Fruit fly (Drosophila melanogaster) whole organism, adult: ENCODE measurements around the gene CG17068.
"Not testable (repeated sequence)": the region's sequence is repeated elsewhere in the genome, so short reads cannot be mapped to it uniquely, and the experiment has no call there.

Experiments used
- CG11617 ChIP-seq: fragments of 200-800 bp; sonication (Bioruptor generic); optimal IDR thresholded peaks from 2 replicates; lab custom pipeline; 2017; ENCODE audit warnings: mild to moderate bottlenecking, missing biosample characterization, missing genetic modification reagents, missing genetic modification characterization
- CG12768 ChIP-seq: fragments of 200-800 bp; sonication (Bioruptor generic); optimal IDR thresholded peaks from 2 replicates; lab custom pipeline; 2017; ENCODE audit warnings: missing biosample characterization, missing genetic modification characterization, mild to moderate bottlenecking, moderate library complexity, missing genetic modification reagents
- CG14711 ChIP-seq: fragments of 200-800 bp; sonication (Bioruptor generic); optimal IDR thresholded peaks from 2 replicates; lab custom pipeline; 2018; ENCODE audit warnings: missing biosample characterization, mild to moderate bottlenecking, missing genetic modification characterization, moderate library complexity
- CG1620 ChIP-seq: fragments of 200-800 bp; sonication (Bioruptor generic); optimal IDR thresholded peaks from 2 replicates; lab custom pipeline; 2016; ENCODE audit warnings: missing biosample characterization, missing genetic modification characterization
- CG33017 ChIP-seq: fragments of 200-800 bp; sonication (Bioruptor generic); optimal IDR thresholded peaks from 2 replicates; lab custom pipeline; 2018; ENCODE audit warnings: missing biosample characterization, mild to moderate bottlenecking, missing genetic modification characterization, moderate library complexity
- CG5204 ChIP-seq: fragments of 200-800 bp; sonication (Bioruptor generic); optimal IDR thresholded peaks from 2 replicates; lab custom pipeline; 2016; ENCODE audit warnings: missing biosample characterization, missing genetic modification characterization
- CG7045 ChIP-seq: fragments of 200-800 bp; sonication (Bioruptor generic); optimal IDR thresholded peaks from 2 replicates; lab custom pipeline; 2017; ENCODE audit warnings: missing biosample characterization, mild to moderate bottlenecking, missing genetic modification characterization
- CG7101 ChIP-seq: fragments of 200-800 bp; sonication (Bioruptor generic); optimal IDR thresholded peaks from 2 replicates; lab custom pipeline; 2018; ENCODE audit warnings: missing biosample characterization, mild to moderate bottlenecking, missing genetic modification characterization, moderate library complexity
- Clk ChIP-seq: fragments of 200-800 bp; sonication (Bioruptor generic); optimal IDR thresholded peaks from 2 replicates; lab custom pipeline; 2017; ENCODE audit warnings: missing biosample characterization, missing genetic modification characterization
- Crg-1 ChIP-seq: fragments of 200-800 bp; sonication (Bioruptor generic); optimal IDR thresholded peaks from 2 replicates; lab custom pipeline; 2016; ENCODE audit warnings: missing biosample characterization, missing genetic modification characterization
- Hr96 ChIP-seq: fragments of 200-800 bp; sonication (Bioruptor generic); optimal IDR thresholded peaks from 2 replicates; lab custom pipeline; 2016; ENCODE audit warnings: missing biosample characterization, missing genetic modification characterization
- Mnt ChIP-seq: fragments of 200-800 bp; sonication (Bioruptor generic); optimal IDR thresholded peaks from 2 replicates; lab custom pipeline; 2016; ENCODE audit warnings: missing biosample characterization, mild to moderate bottlenecking, missing genetic modification characterization
- bab1 ChIP-seq: fragments of 200-800 bp; sonication (Bioruptor generic); optimal IDR thresholded peaks from 3 replicates; lab custom pipeline; 2019; ENCODE audit warnings: missing biosample characterization, mild to moderate bottlenecking, missing genetic modification characterization, moderate library complexity
- cic ChIP-seq: fragments of 200-800 bp; sonication (Bioruptor generic); optimal IDR thresholded peaks from 2 replicates; lab custom pipeline; 2017; ENCODE audit warnings: missing biosample characterization, mild to moderate bottlenecking, missing genetic modification characterization, moderate library complexity
- cnc ChIP-seq, 2 experiments: fragments of >200 bp; optimal IDR thresholded peaks; 2 replicates each; lab custom pipeline; 2017
- kay ChIP-seq: fragments of 200-800 bp; sonication (Bioruptor generic); peaks from one replicate; lab custom pipeline; 2016; ENCODE audit warnings: missing biosample characterization, missing genetic modification characterization, borderline replicate concordance
- ovo ChIP-seq: fragments of 200-800 bp; sonication (Bioruptor generic); optimal IDR thresholded peaks from 2 replicates; lab custom pipeline; 2016; ENCODE audit warnings: missing biosample characterization, missing genetic modification characterization
- pad ChIP-seq: fragments of 200-800 bp; sonication (Bioruptor generic); optimal IDR thresholded peaks from 3 replicates; lab custom pipeline; 2017; ENCODE audit warnings: missing biosample characterization, missing genetic modification characterization, mild to moderate bottlenecking, moderate library complexity, missing genetic modification reagents
- tj ChIP-seq: fragments of 200-800 bp; sonication (Bioruptor generic); optimal IDR thresholded peaks from 3 replicates; lab custom pipeline; 2017; ENCODE audit warnings: missing biosample characterization, mild to moderate bottlenecking, missing genetic modification characterization, moderate library complexity
- toe ChIP-seq: fragments of 200-800 bp; sonication (Bioruptor generic); optimal IDR thresholded peaks from 2 replicates; lab custom pipeline; 2016; ENCODE audit warnings: missing biosample characterization, missing genetic modification characterization

The CG17068 gene

DNA sequence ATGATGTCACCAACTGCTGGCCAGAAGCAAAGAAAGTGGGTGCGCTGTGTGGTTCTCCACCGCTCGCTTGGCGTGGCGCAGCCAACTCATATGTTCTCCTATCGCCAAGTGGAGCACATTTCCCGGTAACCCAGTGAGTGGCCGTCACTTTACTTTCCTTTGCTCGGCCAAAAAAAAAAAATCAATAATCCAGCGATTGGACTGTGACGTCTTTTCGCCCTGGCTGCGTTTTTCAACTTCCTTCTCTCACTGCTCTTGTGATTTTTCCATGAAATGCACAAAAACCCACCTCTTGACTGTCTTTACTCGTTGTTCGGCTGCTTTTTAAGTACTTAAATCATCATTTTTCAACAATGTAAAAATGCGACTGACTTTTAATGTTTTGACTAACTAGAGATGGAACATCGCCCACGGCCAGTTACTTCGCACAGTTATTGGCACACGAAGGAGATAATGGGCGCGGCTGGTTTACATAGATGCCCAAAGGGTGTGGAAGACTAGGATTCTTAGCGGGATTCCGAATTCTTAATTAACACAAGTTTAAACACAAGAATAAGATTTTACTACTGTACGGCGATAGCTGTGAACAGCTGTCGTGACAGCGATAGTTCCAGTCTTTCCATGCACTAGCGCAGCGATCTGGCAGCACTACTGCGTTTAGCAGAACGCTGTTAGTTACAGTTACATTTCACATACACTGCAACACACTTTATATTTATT, 14.9 kb downstream of the CG17068 start, which contains the start of gene sw:
Gene sw (minus strand): TSS at position 589 of the 720 bp plus-strand sequence.
- TF ChIP-seq ovo (GFP tag; lab: Kevin White, UChicago) (peak; percentile 52), pad (peak; percentile 33), Clk (GFP tag; lab: Kevin White, UChicago) (no peak), Hr96 (peak; percentile 71), toe (GFP tag; lab: Kevin White, UChicago) (peak; percentile 53), CG12768 (GFP tag; lab: Kevin White, UChicago) (peak; percentile 18), Mnt (no peak), tj (GFP tag; lab: Kevin White, UChicago) (no peak), CG11617 (GFP tag; lab: Kevin White, UChicago) (peak; percentile 54), CG33017 (no peak), kay (GFP tag; lab: Kevin White, UChicago) (no peak), CG7045 (peak; percentile 17), CG1620 (GFP tag; lab: Kevin White, UChicago) (peak; percentile 54), bab1 (GFP tag; lab: Kevin White, UChicago) (peak; percentile 69), Crg-1 (GFP tag; lab: Kevin White, UChicago) (no peak), cic (GFP tag; lab: Kevin White, UChicago) (no peak), CG14711 (tag; lab: Kevin White, UChicago) (peak; percentile 13), CG5204 (GFP tag; lab: Kevin White, UChicago) (peak; percentile 63), CG7101 (tag; lab: Kevin White, UChicago) (peak; percentile 57), cnc (optimal IDR thresholded peaks at IDR 0.05; lab: Kevin White, UChicago) (no peak)

DNA sequence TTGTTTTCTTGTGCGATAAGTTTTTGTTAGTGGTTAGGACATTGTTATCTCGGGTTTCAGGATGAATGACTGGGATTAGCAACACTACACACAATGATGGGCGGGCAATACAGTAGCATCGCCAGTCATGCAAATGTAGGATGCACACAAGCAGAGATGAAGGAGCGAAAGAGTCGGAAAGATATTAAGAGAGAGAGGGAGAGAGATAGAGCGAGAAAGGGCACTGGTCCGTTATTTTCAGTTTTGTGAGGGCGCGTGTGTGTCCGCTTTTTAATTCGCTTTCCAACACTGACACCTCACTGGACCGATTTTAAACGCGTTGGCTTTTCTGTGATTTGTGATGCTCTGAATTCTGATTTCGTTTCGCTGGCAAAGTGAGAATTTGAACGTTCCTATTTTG, 19.2 kb downstream of the CG17068 start:
- TF ChIP-seq cic (GFP tag; lab: Kevin White, UChicago), result no peak
- no peak for TF ChIP-seq CG11617 (GFP tag; lab: Kevin White, UChicago)
- TF ChIP-seq cnc (optimal IDR thresholded peaks at IDR 0.05; lab: Kevin White, UChicago), result no peak
- no peak for TF ChIP-seq bab1 (GFP tag; lab: Kevin White, UChicago)
- TF ChIP-seq Crg-1 (GFP tag; lab: Kevin White, UChicago), result no peak

DNA sequence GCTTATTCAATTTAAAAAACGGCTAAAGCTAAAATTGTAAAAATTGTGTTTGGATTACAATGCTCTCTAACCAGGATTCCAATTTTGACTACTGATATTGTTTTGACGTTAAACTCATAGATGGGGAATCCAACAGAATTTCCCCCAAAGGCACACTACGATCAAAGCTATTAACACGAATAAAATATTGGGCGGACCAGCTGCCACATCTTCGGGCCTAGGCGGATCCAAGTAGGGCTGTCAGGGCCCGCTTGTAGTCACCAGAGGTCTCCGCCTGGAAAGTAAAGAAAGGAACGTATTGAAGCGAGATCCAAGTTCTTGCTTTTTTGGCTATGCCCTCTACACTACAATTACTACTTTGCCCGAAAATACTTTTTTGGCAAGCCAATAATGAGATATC, 26.0 kb downstream of the CG17068 start, which contains the start of gene Sdic4:
Gene Sdic4 (minus strand): TSS at position 101 of the 400 bp plus-strand sequence.
- not testable (repeated sequence) for TF ChIP-seq Mnt; CG1620 (GFP tag; lab: Kevin White, UChicago); kay (GFP tag; lab: Kevin White, UChicago)

DNA sequence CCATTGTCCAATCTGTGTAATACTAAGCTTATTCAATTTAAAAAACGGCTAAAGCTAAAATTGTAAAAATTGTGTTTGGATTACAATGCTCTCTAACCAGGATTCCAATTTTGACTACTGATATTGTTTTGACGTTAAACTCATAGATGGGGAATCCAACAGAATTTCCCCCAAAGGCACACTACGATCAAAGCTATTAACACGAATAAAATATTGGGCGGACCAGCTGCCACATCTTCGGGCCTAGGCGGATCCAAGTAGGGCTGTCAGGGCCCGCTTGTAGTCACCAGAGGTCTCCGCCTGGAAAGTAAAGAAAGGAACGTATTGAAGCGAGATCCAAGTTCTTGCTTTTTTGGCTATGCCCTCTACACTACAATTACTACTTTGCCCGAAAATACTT, 33.7 kb downstream of the CG17068 start, which contains the start of gene SdicC:
Gene SdicC (minus strand): TSS at position 101 of the 400 bp plus-strand sequence.
- TF ChIP-seq CG14711 (tag; lab: Kevin White, UChicago); Hr96; CG33017: not testable (repeated sequence)

DNA sequence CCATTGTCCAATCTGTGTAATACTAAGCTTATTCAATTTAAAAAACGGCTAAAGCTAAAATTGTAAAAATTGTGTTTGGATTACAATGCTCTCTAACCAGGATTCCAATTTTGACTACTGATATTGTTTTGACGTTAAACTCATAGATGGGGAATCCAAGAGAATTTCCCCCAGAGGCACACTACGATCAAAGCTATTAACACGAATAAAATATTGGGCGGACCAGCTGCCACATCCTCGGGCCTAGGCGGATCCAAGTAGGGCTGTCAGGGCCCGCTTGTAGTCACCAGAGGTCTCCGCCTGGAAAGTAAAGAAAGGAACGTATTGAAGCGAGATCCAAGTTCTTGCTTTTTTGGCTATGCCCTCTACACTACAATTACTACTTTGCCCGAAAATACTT, 41.4 kb downstream of the CG17068 start, which contains the start of gene SdicB:
Gene SdicB (minus strand): TSS at position 101 of the 400 bp plus-strand sequence.
- TF ChIP-seq Clk (GFP tag; lab: Kevin White, UChicago); Hr96; CG7101 (tag; lab: Kevin White, UChicago): not testable (repeated sequence)

DNA sequence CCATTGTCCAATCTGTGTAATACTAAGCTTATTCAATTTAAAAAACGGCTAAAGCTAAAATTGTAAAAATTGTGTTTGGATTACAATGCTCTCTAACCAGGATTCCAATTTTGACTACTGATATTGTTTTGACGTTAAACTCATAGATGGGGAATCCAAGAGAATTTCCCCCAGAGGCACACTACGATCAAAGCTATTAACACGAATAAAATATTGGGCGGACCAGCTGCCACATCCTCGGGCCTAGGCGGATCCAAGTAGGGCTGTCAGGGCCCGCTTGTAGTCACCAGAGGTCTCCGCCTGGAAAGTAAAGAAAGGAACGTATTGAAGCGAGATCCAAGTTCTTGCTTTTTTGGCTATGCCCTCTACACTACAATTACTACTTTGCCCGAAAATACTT, 49.1 kb downstream of the CG17068 start, which contains the start of gene SdicA:
Gene SdicA (minus strand): TSS at position 101 of the 400 bp plus-strand sequence.
- not testable (repeated sequence) for TF ChIP-seq toe (GFP tag; lab: Kevin White, UChicago); CG11617 (GFP tag; lab: Kevin White, UChicago); Mnt
